Fruit fly (Drosophila melanogaster): ENCODE data around the gene X11Lbeta.
A peak's percentile ranks its signal among the peaks of the same experiment; 100 is the strongest.

The X11Lbeta gene

DNA sequence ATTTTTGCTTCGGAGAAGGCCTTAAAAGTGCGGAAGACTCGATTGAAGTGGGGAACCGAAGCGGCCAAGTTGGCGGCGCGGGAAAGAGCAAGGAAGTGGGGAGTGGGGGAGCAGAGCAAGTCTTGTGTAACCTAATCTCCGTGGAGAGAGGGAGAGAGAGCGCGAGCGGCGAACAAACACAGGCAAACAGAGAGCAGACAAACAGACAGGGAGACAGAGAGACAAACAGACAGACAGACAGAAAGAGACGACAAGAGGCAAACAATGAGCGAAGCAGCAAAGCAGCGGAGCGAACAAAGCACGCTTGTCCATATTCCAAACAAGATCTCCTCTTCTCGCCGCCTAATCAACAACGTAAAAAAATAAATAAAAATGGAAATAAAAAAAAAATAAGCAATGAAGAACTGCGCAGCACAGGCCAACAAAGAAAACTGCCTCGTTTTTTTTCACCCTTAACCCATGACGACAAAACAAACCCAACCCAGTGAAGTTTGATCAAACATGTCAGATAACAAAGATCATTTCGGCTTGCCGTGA is 111.4 kb downstream of the X11Lbeta start (continued):
- TF ChIP-seq so (GFP tag; IDR thresholded peaks at IDR 0.05) (peak; percentile 52; the same call in 2 of the 3 replicates), CG1603 (tag; optimal IDR thresholded peaks at IDR 0.05) (peak; percentile 11), ase (GFP tag; IDR thresholded peaks at IDR 0.05) (no peak), CrebB (tag; optimal IDR thresholded peaks at IDR 0.05) (peak; percentile 19), CG12391 (tag; optimal IDR thresholded peaks at IDR 0.05) (no peak), CG7271 (tag; optimal IDR thresholded peaks at IDR 0.05) (no peak), bowl (GFP tag; IDR thresholded peaks at IDR 0.05) (no peak), repo (GFP tag; optimal IDR thresholded peaks at IDR 0.05) (no peak), zf30C (GFP tag; optimal IDR thresholded peaks at IDR 0.05) (no peak), CG13775 (GFP tag; optimal IDR thresholded peaks at IDR 0.05) (no peak), CG14014 (GFP tag; IDR thresholded peaks at IDR 0.05) (no peak), CG31224 (GFP tag; IDR thresholded peaks at IDR 0.05) (no peak), cg (GFP tag; optimal IDR thresholded peaks at IDR 0.05) (peak; percentile 29), zfh2 (GFP tag; optimal IDR thresholded peaks at IDR 0.05) (no peak), amos (GFP tag; IDR thresholded peaks at IDR 0.05; ENCODE audit: partially characterized antibody) (no peak), CG4854 (GFP tag; optimal IDR thresholded peaks at IDR 0.05) (no peak), CG11723 (GFP tag; optimal IDR thresholded peaks at IDR 0.05) (no peak), CG8290 (GFP tag; optimal IDR thresholded peaks at IDR 0.05) (peak; percentile 17), CG8290 (tag; optimal IDR thresholded peaks at IDR 0.05) (peak in 1 of 2 experiments; percentile 30), tgo (GFP tag; IDR thresholded peaks at IDR 0.05) (no peak), CG10654 (GFP tag; optimal IDR thresholded peaks at IDR 0.05) (no peak), tup (GFP tag; optimal IDR thresholded peaks at IDR 0.05) (no peak), sr (GFP tag; IDR thresholded peaks at IDR 0.05) (0 out of 3 replicates have a peak, but pooled peaks have one; percentile 17), Elba2 (GFP tag; optimal IDR thresholded peaks at IDR 0.05) (no peak), CG11085 (GFP tag; IDR thresholded peaks at IDR 0.05) (no peak), ttk (GFP tag; IDR thresholded peaks at IDR 0.05) (no peak), Tbp (GFP tag; optimal IDR thresholded peaks at IDR 0.05) (no peak), lov (optimal IDR thresholded peaks at IDR 0.05) (no peak), lov (GFP tag; IDR thresholded peaks at IDR 0.05) (no peak), E2f1 (GFP tag; IDR thresholded peaks at IDR 0.05) (no peak), CG10431 (GFP tag; optimal IDR thresholded peaks at IDR 0.05) (no peak), HHEX (GFP tag; optimal IDR thresholded peaks at IDR 0.05) (no peak), CG9727 (GFP tag; optimal IDR thresholded peaks at IDR 0.05) (no peak), pan (optimal IDR thresholded peaks at IDR 0.05) (no peak), pan (GFP tag; optimal IDR thresholded peaks at IDR 0.05 in 1 of 2, IDR thresholded peaks at IDR 0.05 in 1 of 2) (peak in 1 of 2 experiments; percentile 31), CG6254 (GFP tag; optimal IDR thresholded peaks at IDR 0.05) (no peak), CG3065 (GFP tag; optimal IDR thresholded peaks at IDR 0.05) (no peak), HmgZ (tag; optimal IDR thresholded peaks at IDR 0.05) (no peak), Chrac-16 (GFP tag; optimal IDR thresholded peaks at IDR 0.05) (no peak), CG2129 (GFP tag; IDR thresholded peaks at IDR 0.05; ENCODE audit: partially characterized antibody) (no peak), CG9437 (GFP tag; optimal IDR thresholded peaks at IDR 0.05) (no peak), Dip2 (GFP tag; IDR thresholded peaks at IDR 0.05) (no peak), CG17912 (GFP tag; optimal IDR thresholded peaks at IDR 0.05) (no peak), Gug (GFP tag; IDR thresholded peaks at IDR 0.05) (no peak), ro (GFP tag; IDR thresholded peaks at IDR 0.05) (no peak), dmrt99B (tag; optimal IDR thresholded peaks at IDR 0.05) (no peak), unpg (GFP tag; optimal IDR thresholded peaks at IDR 0.05) (no peak), schlank (tag; optimal IDR thresholded peaks at IDR 0.05) (no peak), CG3281 (GFP tag; optimal IDR thresholded peaks at IDR 0.05) (no peak), Scr (GFP tag; IDR thresholded peaks at IDR 0.05; ENCODE audit: partially characterized antibody) (no peak), HLH3B (GFP tag; IDR thresholded peaks at IDR 0.05) (no peak), Six4 (GFP tag; optimal IDR thresholded peaks at IDR 0.05) (no peak)
